Comparison of ENCODE assay signal across 1 fruit fly cellular context in the genomic region with DNA sequence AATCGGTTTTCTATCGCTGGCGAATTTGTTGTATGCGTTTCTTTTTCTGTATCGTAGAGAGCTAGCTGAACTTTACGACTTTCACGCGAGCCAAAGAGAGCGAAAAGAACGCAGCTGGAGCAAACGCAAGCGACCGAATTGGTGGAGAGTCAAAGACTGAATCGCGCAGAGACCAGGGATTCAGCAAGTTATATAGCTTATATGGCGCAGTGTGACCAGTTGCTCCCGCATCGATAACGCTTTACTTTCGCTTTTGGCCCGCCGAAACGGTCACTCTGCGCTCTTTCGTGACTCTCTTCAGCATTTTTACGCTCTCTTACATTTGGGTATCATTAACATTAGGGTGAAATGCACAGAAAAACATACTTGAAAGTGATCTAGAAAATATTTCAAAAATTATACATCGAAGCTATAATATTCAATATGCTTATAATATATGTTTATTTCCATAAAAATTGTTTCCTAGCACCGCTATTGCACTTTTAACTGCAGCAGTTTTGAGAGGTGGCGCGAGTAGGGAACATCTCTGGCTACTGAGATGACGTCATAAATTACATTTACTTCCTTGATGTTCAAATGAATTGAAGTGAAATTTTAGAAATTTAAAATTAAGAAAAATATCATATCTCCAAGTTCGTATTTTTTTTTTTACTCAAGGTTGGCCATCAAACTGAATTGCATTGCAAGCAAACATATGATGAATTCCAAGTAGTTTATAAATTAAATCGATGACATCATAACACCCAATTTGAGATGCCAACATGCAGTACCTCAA.
TF ChIP-seq lines count a peak whose summit lies in the region.

Gene glec (minus strand): TSS at position 169 of the 775 bp plus-strand sequence.

TF ChIP-seq in whole organism, embryonic, 481 proteins besides CTCF, POLR2A, EP300 and RAD21 (continued from another document):
- TF ChIP-seq crol (GFP tag; IDR thresholded peaks at IDR 0.05; lab: Robert Waterston, UW) (peak; percentile 18; the same call in 1 of the 2 replicates), GATAe (GFP tag; conservative IDR thresholded peaks at IDR 0.05; lab: Robert Waterston, UW) (no peak), CG12071 (GFP tag; optimal IDR thresholded peaks at IDR 0.05; lab: Kevin White, UChicago) (peak; percentile 53), HLH54F (GFP tag; optimal IDR thresholded peaks at IDR 0.05; lab: Kevin White, UChicago) (peak; percentile 14), CG13624 (GFP tag; optimal IDR thresholded peaks at IDR 0.05; lab: Kevin White, UChicago) (peak; percentile 53), CG1647 (GFP tag; optimal IDR thresholded peaks at IDR 0.05; lab: Kevin White, UChicago) (peak; percentile 40), CG15601 (tag; optimal IDR thresholded peaks at IDR 0.05; lab: Kevin White, UChicago) (no peak), CG9797 (GFP tag; optimal IDR thresholded peaks at IDR 0.05; lab: Kevin White, UChicago) (peak; percentile 86), CG11093 (GFP tag; IDR thresholded peaks at IDR 0.05; lab: Robert Waterston, UW) (no peak), CG4360 (GFP tag; IDR thresholded peaks at IDR 0.05; lab: Robert Waterston, UW) (peak; percentile 60; the same call in 1 of the 2 replicates), CG10147 (GFP tag; optimal IDR thresholded peaks at IDR 0.05; lab: Kevin White, UChicago) (no peak), h (optimal IDR thresholded peaks at IDR 0.05; lab: Kevin White, UChicago) (no peak), abd-A (tag; optimal IDR thresholded peaks at IDR 0.05; lab: Kevin White, UChicago) (peak; percentile 72), CG16779 (GFP tag; IDR thresholded peaks at IDR 0.05; lab: Robert Waterston, UW) (no peak), pita (GFP tag; optimal IDR thresholded peaks at IDR 0.05; lab: Kevin White, UChicago) (no peak), CG2889 (GFP tag; IDR thresholded peaks at IDR 0.05; lab: Robert Waterston, UW) (no peak), CG12391 (tag; optimal IDR thresholded peaks at IDR 0.05; lab: Kevin White, UChicago) (peak; percentile 60), Optix (GFP tag; IDR thresholded peaks at IDR 0.05; lab: Robert Waterston, UW) (no peak), unc-4 (GFP tag; IDR thresholded peaks at IDR 0.05; lab: Robert Waterston, UW; ENCODE audit: partially characterized antibody) (peak; percentile 46), cg (GFP tag; optimal IDR thresholded peaks at IDR 0.05; lab: Kevin White, UChicago) (peak; percentile 28), CG11398 (GFP tag; optimal IDR thresholded peaks at IDR 0.05; lab: Kevin White, UChicago) (no peak), CG8359 (GFP tag; optimal IDR thresholded peaks at IDR 0.05; lab: Kevin White, UChicago; ENCODE audit: borderline replicate concordance) (no peak)
